Fruit fly (Drosophila melanogaster): ENCODE results near the gene alpha-Est8.

- TF ChIP-seq pan (optimal IDR thresholded peaks at IDR 0.05) (no peak), usp (GFP tag; optimal IDR thresholded peaks at IDR 0.05) (no peak), psq (optimal IDR thresholded peaks at IDR 0.05) (no peak), CG8478 (optimal IDR thresholded peaks at IDR 0.05) (no peak)
Observed at dm6 chr3R:7490884-7491283, 24.6 kb downstream of the alpha-Est8 start.
